Fruit fly (Drosophila melanogaster): ENCODE measurements around the gene rst.

rst gene

dm6 chrX:2951637-2952036 lies 22.0 kb downstream of the rst start (continued):
- TF ChIP-seq CG12659 (GFP tag; optimal IDR thresholded peaks at IDR 0.05) (peak; percentile 17), ind (GFP tag; optimal IDR thresholded peaks at IDR 0.05) (peak; percentile 27)

- no peak for TF ChIP-seq ERR (GFP tag; optimal IDR thresholded peaks at IDR 0.05)
- peak; percentile 3 for TF ChIP-seq Ets97D (GFP tag; optimal IDR thresholded peaks at IDR 0.05)
- no peak for TF ChIP-seq CG17612 (GFP tag; IDR thresholded peaks at IDR 0.05)
- peak; percentile 1 for TF ChIP-seq sug (tag; optimal IDR thresholded peaks at IDR 0.05)
- peak; percentile 30; the same call in 1 of the 2 replicates for TF ChIP-seq ato (GFP tag; IDR thresholded peaks at IDR 0.05; ENCODE audit: partially characterized antibody)
- TF ChIP-seq pzg (GFP tag; optimal IDR thresholded peaks at IDR 0.05): peak; percentile 7
- no peak for TF ChIP-seq Fer1 (GFP tag; optimal IDR thresholded peaks at IDR 0.05)
- peak; percentile 73 for TF ChIP-seq Dll (GFP tag; IDR thresholded peaks at IDR 0.05; ENCODE audit: partially characterized antibody)
- no peak for TF ChIP-seq CG31388 (GFP tag; optimal IDR thresholded peaks at IDR 0.05)
- peak; percentile 92 for TF ChIP-seq Dip2 (GFP tag; IDR thresholded peaks at IDR 0.05)
- TF ChIP-seq CG2199 (GFP tag; IDR thresholded peaks at IDR 0.05): 0 out of 3 replicates have a peak, but pooled peaks have one; percentile 12
- TF ChIP-seq Doc3 (GFP tag; IDR thresholded peaks at IDR 0.05; ENCODE audit: partially characterized antibody): peak; percentile 54; the same call in 2 of the 3 replicates
- no peak for TF ChIP-seq zfh1 (GFP tag; IDR thresholded peaks at IDR 0.05)
- peak; percentile 72 for TF ChIP-seq Bgb (GFP tag; IDR thresholded peaks at IDR 0.05; ENCODE audit: partially characterized antibody)
- peak; percentile 61 for TF ChIP-seq grn (GFP tag; optimal IDR thresholded peaks at IDR 0.05)
- TF ChIP-seq Scr (GFP tag; IDR thresholded peaks at IDR 0.05; ENCODE audit: partially characterized antibody): peak; percentile 76
- TF ChIP-seq CG14710 (tag; optimal IDR thresholded peaks at IDR 0.05): peak; percentile 5
- no peak for TF ChIP-seq shn (GFP tag; optimal IDR thresholded peaks at IDR 0.05)
- TF ChIP-seq Opbp (GFP tag; IDR thresholded peaks at IDR 0.05; ENCODE audit: partially characterized antibody): peak; percentile 67; the same call in 2 of the 3 replicates
- peak; percentile 70 for TF ChIP-seq unc-4 (GFP tag; IDR thresholded peaks at IDR 0.05; ENCODE audit: partially characterized antibody)
- TF ChIP-seq psq (GFP tag; optimal IDR thresholded peaks at IDR 0.05): no peak
- peak; percentile 44 for TF ChIP-seq CG2129 (GFP tag; IDR thresholded peaks at IDR 0.05; ENCODE audit: partially characterized antibody)
- peak; percentile 94 for TF ChIP-seq CTCF (GFP tag; optimal IDR thresholded peaks at IDR 0.05)
- peak; percentile 13 for TF ChIP-seq Dp (GFP tag; optimal IDR thresholded peaks at IDR 0.05)
- TF ChIP-seq knrl (GFP tag; IDR thresholded peaks at IDR 0.05; ENCODE audit: partially characterized antibody): peak; percentile 69
- no peak for TF ChIP-seq Oaz (GFP tag; IDR thresholded peaks at IDR 0.05)
- TF ChIP-seq sna (GFP tag; IDR thresholded peaks at IDR 0.05; ENCODE audit: partially characterized antibody): peak; percentile 43
- peak; percentile 80 for TF ChIP-seq bbx (GFP tag; IDR thresholded peaks at IDR 0.05; ENCODE audit: partially characterized antibody)
- no peak for TF ChIP-seq Doc2 (GFP tag; IDR thresholded peaks at IDR 0.05)
- TF ChIP-seq Sry-δ (GFP tag; optimal IDR thresholded peaks at IDR 0.05): peak; percentile 29
- no peak for TF ChIP-seq Nf-YA (GFP tag; IDR thresholded peaks at IDR 0.05)
- peak; percentile 97 for TF ChIP-seq kah (GFP tag; optimal IDR thresholded peaks at IDR 0.05)
- no peak for TF ChIP-seq CG4404 (GFP tag; IDR thresholded peaks at IDR 0.05)
- TF ChIP-seq stwl (tag; optimal IDR thresholded peaks at IDR 0.05): peak; percentile 77
- TF ChIP-seq trem (tag; optimal IDR thresholded peaks at IDR 0.05): peak; percentile 31
- no peak for TF ChIP-seq NC2α (GFP tag; optimal IDR thresholded peaks at IDR 0.05)
- peak; percentile 62; the same call in 2 of the 3 replicates for TF ChIP-seq CG34224 (GFP tag; IDR thresholded peaks at IDR 0.05; ENCODE audit: partially characterized antibody)
- TF ChIP-seq nau (GFP tag; optimal IDR thresholded peaks at IDR 0.05): no peak
- peak; percentile 53 for TF ChIP-seq CG10979 (tag; optimal IDR thresholded peaks at IDR 0.05)
- no peak for TF ChIP-seq CG4328 (GFP tag; optimal IDR thresholded peaks at IDR 0.05)
- peak; percentile 48 for TF ChIP-seq Dref (GFP tag; IDR thresholded peaks at IDR 0.05)
- no peak for TF ChIP-seq CG8478 (optimal IDR thresholded peaks at IDR 0.05)
- no peak for TF ChIP-seq sqz (GFP tag; optimal IDR thresholded peaks at IDR 0.05)
- TF ChIP-seq CG16813 (GFP tag; IDR thresholded peaks at IDR 0.05; ENCODE audit: partially characterized antibody): peak; percentile 76
- TF ChIP-seq inv (GFP tag; IDR thresholded peaks at IDR 0.05; ENCODE audit: partially characterized antibody): peak; percentile 44; the same call in 1 of the 2 replicates
- peak; percentile 76 for TF ChIP-seq hbn (GFP tag; IDR thresholded peaks at IDR 0.05; ENCODE audit: partially characterized antibody)
Measured at dm6 chrX:2949114-2949513, 24.5 kb downstream of the rst start.

Data from whole organism, embryonic.